Worm (Caenorhabditis elegans) whole organism, mixed stage, embryonic: ENCODE measurements around the gene lurp-2.

Experiments
- mep-1 ChIP-seq: fragments of 150-350 bp; optimal IDR thresholded peaks from 2 replicates; lab custom pipeline; 2017; ENCODE audit warnings: missing biosample characterization, missing genetic modification reagents, missing genetic modification characterization, inconsistent platforms
- snpc-4 ChIP-seq: fragments of 150-350 bp; optimal IDR thresholded peaks from 2 replicates; lab custom pipeline; 2014; ENCODE audit warnings: missing biosample characterization, missing genetic modification characterization

DNA sequence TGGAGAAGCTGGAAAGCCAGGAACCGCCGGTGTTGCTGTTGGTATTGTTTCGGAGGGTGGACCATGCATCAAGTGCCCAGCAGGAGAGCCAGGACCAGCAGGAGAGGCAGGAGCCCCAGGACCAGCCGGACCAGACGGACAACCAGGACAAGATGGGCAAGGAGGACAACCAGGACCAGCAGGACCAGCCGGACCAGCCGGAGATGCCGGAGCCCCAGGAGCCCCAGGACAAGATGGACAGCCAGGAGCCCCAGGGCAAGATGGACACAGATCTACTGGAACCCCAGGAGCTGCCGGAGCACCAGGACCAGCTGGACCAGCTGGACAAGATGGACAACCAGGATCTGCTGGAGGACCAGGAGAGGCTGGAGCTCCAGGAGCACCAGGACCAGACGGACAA, 10.6 kb upstream of the lurp-2 start:
- no peak for TF ChIP-seq mep-1 (tag; lab: Kevin White, UChicago)
- no peak for TF ChIP-seq snpc-4 (tag; lab: Kevin White, UChicago)
